Worm (Caenorhabditis elegans): ENCODE measurements around the gene Y11D7A.3.

DNA sequence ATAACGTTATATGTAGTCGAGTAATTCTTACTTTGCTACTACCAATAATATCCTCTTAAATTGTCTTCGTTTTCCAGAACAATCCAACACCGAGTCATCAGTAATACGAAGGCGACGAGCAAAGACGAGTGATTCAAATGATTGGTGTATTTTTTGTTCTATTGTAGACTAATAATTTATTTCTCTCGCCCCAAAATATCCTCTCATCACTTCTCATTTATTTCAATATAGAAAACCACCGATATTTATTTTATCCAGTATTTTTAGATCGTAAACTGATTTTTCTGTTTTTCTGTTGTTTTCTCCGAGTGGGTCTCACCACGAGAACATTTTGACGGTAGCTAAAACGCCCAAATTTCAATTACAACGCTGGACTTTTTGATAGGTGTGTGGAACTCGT is 5.2 kb upstream of the Y11D7A.3 start:
- TF ChIP-seq hlh-4 (tag; optimal IDR thresholded peaks at IDR 0.05), result no peak
- TF ChIP-seq nhr-237 (tag; optimal IDR thresholded peaks at IDR 0.05), result no peak
- TF ChIP-seq nhr-77 (tag; optimal IDR thresholded peaks at IDR 0.05), result no peak
- TF ChIP-seq lin-39 (tag; optimal IDR thresholded peaks at IDR 0.05), result no peak
- no peak for TF ChIP-seq fkh-10 (GFP tag; optimal IDR thresholded peaks at IDR 0.05)
- no peak for TF ChIP-seq alr-1 (tag; optimal IDR thresholded peaks at IDR 0.05; ENCODE audit: borderline replicate concordance)
- TF ChIP-seq ztf-11 (tag; optimal IDR thresholded peaks at IDR 0.05), result no peak
- no peak for TF ChIP-seq jun-1 (tag; optimal IDR thresholded peaks at IDR 0.05)
- no peak for TF ChIP-seq ceh-88 (GFP tag; IDR thresholded peaks at IDR 0.05)
- TF ChIP-seq blmp-1 (tag; optimal IDR thresholded peaks at IDR 0.05), result no peak

Measured in whole organism, L1 larva.